Worm (Caenorhabditis elegans) whole organism, late embryonic: ENCODE data around the gene Y38H6C.4.

Experiments used
- C08G9.2 ChIP-seq: sonication (generic microtip); optimal IDR thresholded peaks from 2 replicates; lab custom pipeline; 2016; ENCODE audit warnings: mild to moderate bottlenecking, missing genetic modification characterization, moderate library complexity, missing compliant biosample characterization
- F13H6.1 ChIP-seq: sonication (generic microtip); optimal IDR thresholded peaks from 2 replicates; lab custom pipeline; 2016; ENCODE audit warnings: missing genetic modification characterization, missing compliant biosample characterization
- T23F11.4 ChIP-seq: fragments of 200-800 bp; sonication (Bioruptor generic); optimal IDR thresholded peaks from 2 replicates; lab custom pipeline; 2018; ENCODE audit warnings: mild to moderate bottlenecking, missing genetic modification characterization, missing compliant biosample characterization
- Y22D7AL.16 ChIP-seq: sonication (generic microtip); optimal IDR thresholded peaks from 2 replicates; lab custom pipeline; 2016; ENCODE audit warnings: missing genetic modification characterization, missing compliant biosample characterization
- ahr-1 ChIP-seq: sonication (generic microtip); optimal IDR thresholded peaks from 2 replicates; lab custom pipeline; 2016; ENCODE audit warnings: missing genetic modification characterization, missing compliant biosample characterization
- ceh-14 ChIP-seq: sonication (generic microtip); optimal IDR thresholded peaks from 2 replicates; lab custom pipeline; 2016; ENCODE audit warnings: missing genotype, missing genetic modification characterization, missing compliant biosample characterization
- ceh-19 ChIP-seq: fragments of 200-800 bp; sonication (Bioruptor generic); optimal IDR thresholded peaks from 2 replicates; lab custom pipeline; 2018; ENCODE audit warnings: mild to moderate bottlenecking, missing genetic modification characterization, missing compliant biosample characterization
- ceh-2 ChIP-seq: sonication (generic microtip); optimal IDR thresholded peaks from 2 replicates; lab custom pipeline; 2016; ENCODE audit warnings: missing genotype, missing genetic modification characterization, missing compliant biosample characterization
- ceh-24 ChIP-seq: sonication (generic microtip); optimal IDR thresholded peaks from 2 replicates; lab custom pipeline; 2016; ENCODE audit warnings: mild to moderate bottlenecking, missing genetic modification characterization, missing compliant biosample characterization
- ceh-30 ChIP-seq: fragments of 150-350 bp; optimal IDR thresholded peaks from 2 replicates; lab custom pipeline; 2014; ENCODE audit warnings: missing biosample characterization, missing genetic modification characterization
- ceh-34 ChIP-seq: sonication (generic microtip); optimal IDR thresholded peaks from 2 replicates; lab custom pipeline; 2016; ENCODE audit warnings: mild to moderate bottlenecking, missing genetic modification characterization, missing compliant biosample characterization
- ceh-9 ChIP-seq: sonication (generic microtip); optimal IDR thresholded peaks from 2 replicates; lab custom pipeline; 2016; ENCODE audit warnings: mild to moderate bottlenecking, missing genetic modification characterization, inconsistent platforms, missing compliant biosample characterization
- che-1 ChIP-seq: sonication (generic microtip); optimal IDR thresholded peaks from 2 replicates; lab custom pipeline; 2016; ENCODE audit warnings: mild to moderate bottlenecking, missing genetic modification characterization, missing compliant biosample characterization
- dve-1 ChIP-seq: sonication (generic microtip); optimal IDR thresholded peaks from 2 replicates; lab custom pipeline; 2017; ENCODE audit warnings: antibody characterized with exemption, mild to moderate bottlenecking, missing genetic modification characterization, missing compliant biosample characterization
- elt-2 ChIP-seq: sonication (generic microtip); optimal IDR thresholded peaks from 2 replicates; lab custom pipeline; 2016; ENCODE audit warnings: missing genetic modification reagents, missing genetic modification characterization, missing compliant biosample characterization
- elt-4 ChIP-seq: sonication (generic microtip); optimal IDR thresholded peaks from 2 replicates; lab custom pipeline; 2016; ENCODE audit warnings: missing genetic modification characterization, missing compliant biosample characterization
- ets-4 ChIP-seq: sonication (generic microtip); optimal IDR thresholded peaks from 2 replicates; lab custom pipeline; 2016; ENCODE audit warnings: missing genetic modification characterization, missing compliant biosample characterization
- eyg-1 ChIP-seq: sonication (generic microtip); optimal IDR thresholded peaks from 2 replicates; lab custom pipeline; 2016; ENCODE audit warnings: missing genotype, missing genetic modification characterization, missing compliant biosample characterization
- fax-1 ChIP-seq: sonication (generic microtip); optimal IDR thresholded peaks from 2 replicates; lab custom pipeline; 2016; ENCODE audit warnings: missing genotype, missing genetic modification characterization, missing compliant biosample characterization
- gmeb-2 ChIP-seq: sonication (generic microtip); optimal IDR thresholded peaks from 2 replicates; lab custom pipeline; 2016; ENCODE audit warnings: missing genetic modification characterization, inconsistent platforms, missing compliant biosample characterization
- hlh-13 ChIP-seq: fragments of 200-800 bp; sonication (Bioruptor generic); optimal IDR thresholded peaks from 2 replicates; lab custom pipeline; 2018; ENCODE audit warnings: mild to moderate bottlenecking, missing genetic modification characterization, missing compliant biosample characterization
- hlh-30 ChIP-seq: sonication (generic microtip); optimal IDR thresholded peaks from 2 replicates; lab custom pipeline; 2017; ENCODE audit warnings: antibody characterized with exemption, missing genetic modification characterization, missing compliant biosample characterization; ENCODE audit not compliant: insufficient read depth
- madf-2 ChIP-seq: sonication (generic microtip); optimal IDR thresholded peaks from 2 replicates; lab custom pipeline; 2017; ENCODE audit warnings: missing genetic modification characterization, missing compliant biosample characterization
- nhr-11 ChIP-seq: fragments of 150-350 bp; optimal IDR thresholded peaks from 2 replicates; lab custom pipeline; 2014; ENCODE audit warnings: missing biosample characterization, missing genetic modification characterization
- npax-4 ChIP-seq: sonication (generic microtip); optimal IDR thresholded peaks from 2 replicates; lab custom pipeline; 2016; ENCODE audit warnings: missing genetic modification characterization, missing compliant biosample characterization
- pag-3 ChIP-seq: sonication (generic microtip); optimal IDR thresholded peaks from 2 replicates; lab custom pipeline; 2016; ENCODE audit warnings: missing compliant biosample characterization, missing genetic modification characterization, borderline replicate concordance
- pax-1 ChIP-seq: fragments of 150-350 bp; optimal IDR thresholded peaks from 2 replicates; lab custom pipeline; 2014; ENCODE audit warnings: missing biosample characterization, missing genetic modification characterization
- pha-4 ChIP-seq: fragments of 150-350 bp; optimal IDR thresholded peaks from 2 replicates; lab custom pipeline; 2018; ENCODE audit warnings: missing biosample characterization, missing genetic modification reagents, missing genetic modification characterization
- pqm-1 ChIP-seq: sonication (generic microtip); optimal IDR thresholded peaks from 2 replicates; lab custom pipeline; 2016; ENCODE audit warnings: missing genetic modification characterization, missing compliant biosample characterization
- pros-1 ChIP-seq: fragments of 150-350 bp; optimal IDR thresholded peaks from 2 replicates; lab custom pipeline; 2014; ENCODE audit warnings: missing biosample characterization, missing genetic modification reagents, missing genetic modification characterization
- sox-2 ChIP-seq: fragments of 200-800 bp; sonication (Bioruptor generic); IDR thresholded peaks from 2 replicates; pipeline ENCODE4 v1.3.6; 2022; ENCODE audit warnings: missing genetic modification reagents, missing genetic modification characterization, missing compliant biosample characterization
- tbx-2 ChIP-seq: sonication (generic microtip); optimal IDR thresholded peaks from 2 replicates; lab custom pipeline; 2016; ENCODE audit warnings: missing genetic modification characterization, missing compliant biosample characterization
- tbx-7 ChIP-seq: sonication (generic microtip); optimal IDR thresholded peaks from 2 replicates; lab custom pipeline; 2016; ENCODE audit warnings: missing genotype, missing genetic modification characterization, missing compliant biosample characterization
- ttx-3 ChIP-seq: sonication (generic microtip); optimal IDR thresholded peaks from 2 replicates; lab custom pipeline; 2016; ENCODE audit warnings: missing genetic modification reagents, missing genetic modification characterization, missing compliant biosample characterization
- unc-3 ChIP-seq, 2 experiments: fragments of 200-800 bp in 1 of 2; sonication (Bioruptor generic) in 1 of 2; sonication (generic microtip) in 1 of 2; conservative IDR thresholded peaks in 1 of 2; optimal IDR thresholded peaks in 1 of 2; 2 replicates each; pipeline versions ENCODE4 v1.3.6 to Lab custom; 2016 to 2022; ENCODE audit warnings: missing compliant biosample characterization in 2 of 2, missing genetic modification characterization in 2 of 2, missing genetic modification reagents in 1 of 2
- unc-86 ChIP-seq: sonication (generic microtip); optimal IDR thresholded peaks from 2 replicates; lab custom pipeline; 2016; ENCODE audit warnings: missing genetic modification characterization, missing compliant biosample characterization

Gene Y38H6C.4

ce11 chrV:20544610-20545009 lies 39.7 kb upstream of the Y38H6C.4 start:
- TF ChIP-seq ets-4, result no peak
- no peak for TF ChIP-seq tbx-2 (tag; lab: Kevin White, UChicago)
- no peak for TF ChIP-seq gmeb-2 (tag; lab: Kevin White, UChicago)
- no peak for TF ChIP-seq pros-1
- TF ChIP-seq ceh-24 (tag; lab: Kevin White, UChicago), result no peak
- no peak for TF ChIP-seq pag-3 (tag; lab: Kevin White, UChicago)
- TF ChIP-seq che-1 (tag; lab: Kevin White, UChicago), result no peak
- no peak for TF ChIP-seq ceh-2 (tag; lab: Kevin White, UChicago)
- no peak for TF ChIP-seq elt-2 (tag; lab: Kevin White, UChicago)
- TF ChIP-seq npax-4, result no peak
- no peak for TF ChIP-seq ttx-3 (tag; lab: Kevin White, UChicago)
- no peak for TF ChIP-seq Y22D7AL.16
- no peak for TF ChIP-seq pha-4 (tag; lab: Kevin White, UChicago)
- no peak for TF ChIP-seq pqm-1
- no peak for TF ChIP-seq ceh-14 (tag; lab: Kevin White, UChicago)
- TF ChIP-seq, all 69 proteins: peak for 0

ce11 chrV:20544092-20544491 lies 39.2 kb upstream of the Y38H6C.4 start, which contains the start of gene slc-36.3:
TSS of gene slc-36.3 (minus strand) at chrV:20544192.
- TF ChIP-seq ceh-9 (tag; lab: Kevin White, UChicago) (no peak), ceh-30 (tag; lab: Kevin White, UChicago) (no peak), fax-1 (no peak), F13H6.1 (tag; lab: Kevin White, UChicago) (no peak), eyg-1 (tag; lab: Kevin White, UChicago) (no peak), ceh-2 (tag; lab: Kevin White, UChicago) (no peak), ets-4 (no peak)

- no peak for TF ChIP-seq C08G9.2
- TF ChIP-seq pha-4 (tag; lab: Kevin White, UChicago), result no peak
- TF ChIP-seq dve-1 (tag; lab: Kevin White, UChicago), result no peak
- TF ChIP-seq elt-2 (tag; lab: Kevin White, UChicago), result peak; percentile 14
- no peak for TF ChIP-seq elt-4 (tag; lab: Kevin White, UChicago)
- no peak for TF ChIP-seq ahr-1
- TF ChIP-seq unc-86, result no peak
- TF ChIP-seq nhr-11 (tag; lab: Kevin White, UChicago), result no peak
- TF ChIP-seq eyg-1 (tag; lab: Kevin White, UChicago), result no peak
Measured at ce11 chrV:20539055-20539454, 34.2 kb upstream of the Y38H6C.4 start, which contains the start of gene Y38H6C.16. TSS of gene Y38H6C.16 (minus strand) at chrV:20539347.

- no peak for TF ChIP-seq ceh-19 (GFP tag; lab: Kevin White, UChicago)
- TF ChIP-seq ceh-34 (tag; lab: Kevin White, UChicago), result no peak
- TF ChIP-seq pha-4 (tag; lab: Kevin White, UChicago), result no peak
- no peak for TF ChIP-seq sox-2 (GFP tag; lab: Robert Waterston, UW)
- TF ChIP-seq ahr-1, result no peak
- TF ChIP-seq F13H6.1 (tag; lab: Kevin White, UChicago), result no peak
- TF ChIP-seq unc-3 (GFP tag; conservative IDR thresholded peaks at IDR 0.05; lab: Robert Waterston, UW), result no peak
- TF ChIP-seq unc-3 (tag; optimal IDR thresholded peaks at IDR 0.05; lab: Kevin White, UChicago), result no peak
- TF ChIP-seq pax-1 (tag; lab: Kevin White, UChicago), result no peak
- no peak for TF ChIP-seq hlh-13 (GFP tag; lab: Kevin White, UChicago)
- no peak for TF ChIP-seq nhr-11 (tag; lab: Kevin White, UChicago)
- no peak for TF ChIP-seq ceh-2 (tag; lab: Kevin White, UChicago)
- no peak for TF ChIP-seq ceh-14 (tag; lab: Kevin White, UChicago)
- TF ChIP-seq T23F11.4 (GFP tag; lab: Kevin White, UChicago), result no peak
- no peak for TF ChIP-seq madf-2 (tag; lab: Kevin White, UChicago)
- TF ChIP-seq C08G9.2, result no peak
- TF ChIP-seq ceh-30 (tag; lab: Kevin White, UChicago), result no peak
- TF ChIP-seq tbx-7 (tag; lab: Kevin White, UChicago), result no peak
- no peak for TF ChIP-seq pqm-1
- TF ChIP-seq hlh-30 (tag; lab: Kevin White, UChicago), result no peak
- TF ChIP-seq, all 69 proteins: peak for 0
Measured at ce11 chrV:20536208-20536607, 31.3 kb upstream of the Y38H6C.4 start, which contains the start of gene Y38H6C.15. TSS of gene Y38H6C.15 (minus strand) at chrV:20536308.
